Worm (Caenorhabditis elegans) whole organism, L4/young adult: ENCODE data around the gene ced-10.

Source experiments
- W03F9.2 ChIP-seq: fragments of 150-350 bp; optimal IDR thresholded peaks from 2 replicates; lab custom pipeline; 2014; ENCODE audit warnings: missing biosample characterization, missing genetic modification characterization
- dao-5 ChIP-seq: sonication (generic microtip); optimal IDR thresholded peaks from 2 replicates; lab custom pipeline; 2016; ENCODE audit warnings: missing genotype, missing genetic modification characterization, moderate library complexity, missing compliant biosample characterization
- him-1 ChIP-seq: sonication (generic microtip); optimal IDR thresholded peaks from 2 replicates; lab custom pipeline; 2016; ENCODE audit warnings: missing genotype, missing genetic modification reagents, missing genetic modification characterization, missing compliant biosample characterization

The ced-10 gene

ce11 chrIV:3501981-3502736, 7.2 kb downstream of the ced-10 start:
- no peak for TF ChIP-seq dao-5
- TF ChIP-seq W03F9.2 (tag; lab: Kevin White, UChicago) = no peak
- no peak for TF ChIP-seq him-1 (tag; lab: Kevin White, UChicago)

- TF ChIP-seq him-1 (tag; lab: Kevin White, UChicago) (no peak), dao-5 (no peak), W03F9.2 (tag; lab: Kevin White, UChicago) (no peak)
Measured at ce11 chrIV:3497909-3498308, 11.4 kb downstream of the ced-10 start, which contains the start of gene ceh-53. ceh-53 (plus strand) TSS chrIV:3498209.

ce11 chrIV:3496358-3496757, 13.0 kb downstream of the ced-10 start, which contains the start of gene C09G12.17:
C09G12.17 (minus strand) TSS chrIV:3496458.
- TF ChIP-seq him-1 (tag; lab: Kevin White, UChicago) (no peak), W03F9.2 (tag; lab: Kevin White, UChicago) (no peak), dao-5 (no peak)

- TF ChIP-seq him-1 (tag; lab: Kevin White, UChicago) = no peak
- no peak for TF ChIP-seq W03F9.2 (tag; lab: Kevin White, UChicago)
- no peak for TF ChIP-seq dao-5
Measured at ce11 chrIV:3493310-3493709, 16.0 kb downstream of the ced-10 start, which contains the start of gene srz-79. srz-79 (plus strand) TSS chrIV:3493610.

- TF ChIP-seq dao-5 (no peak), W03F9.2 (tag; lab: Kevin White, UChicago) (no peak), him-1 (tag; lab: Kevin White, UChicago) (no peak)
Measured at ce11 chrIV:3491477-3491876, 17.9 kb downstream of the ced-10 start, which contains the start of gene srz-78. srz-78 (plus strand) TSS chrIV:3491777.

ce11 chrIV:3482195-3482959, 26.9 kb downstream of the ced-10 start, which contains the start of gene srz-82:
srz-82 (plus strand) TSS chrIV:3482895.
- TF ChIP-seq dao-5 (no peak), him-1 (tag; lab: Kevin White, UChicago) (no peak), W03F9.2 (tag; lab: Kevin White, UChicago) (no peak)

ce11 chrIV:3481760-3482159, 27.6 kb downstream of the ced-10 start, which contains the start of gene srz-37:
srz-37 (minus strand) TSS chrIV:3481860.
- TF ChIP-seq him-1 (tag; lab: Kevin White, UChicago) = no peak
- TF ChIP-seq dao-5 = no peak
- no peak for TF ChIP-seq W03F9.2 (tag; lab: Kevin White, UChicago)

ce11 chrIV:3478911-3479385, 30.4 kb downstream of the ced-10 start, which contains the start of the genes srz-70 and C09G12.5:
srz-70 (minus strand) TSS chrIV:3479011.
C09G12.5 (plus strand) TSS chrIV:3479335.
- TF ChIP-seq him-1 (tag; lab: Kevin White, UChicago) (no peak), dao-5 (no peak), W03F9.2 (tag; lab: Kevin White, UChicago) (no peak)

ce11 chrIV:3477124-3477523, 32.2 kb downstream of the ced-10 start, which contains the start of gene srz-69:
srz-69 (minus strand) TSS chrIV:3477224.
- TF ChIP-seq dao-5 (no peak), him-1 (tag; lab: Kevin White, UChicago) (no peak), W03F9.2 (tag; lab: Kevin White, UChicago) (no peak)

- TF ChIP-seq dao-5 = no peak
Measured at ce11 chrIV:3469742-3470141, 39.6 kb downstream of the ced-10 start, which contains the start of gene F58E2.2. F58E2.2 (plus strand) TSS chrIV:3470042.

- TF ChIP-seq dao-5 (no peak), W03F9.2 (tag; lab: Kevin White, UChicago) (no peak), him-1 (tag; lab: Kevin White, UChicago) (no peak)
Measured at ce11 chrIV:3467751-3468150, 41.6 kb downstream of the ced-10 start.

- TF ChIP-seq W03F9.2 (tag; lab: Kevin White, UChicago) = no peak
- TF ChIP-seq dao-5 = no peak
- no peak for TF ChIP-seq him-1 (tag; lab: Kevin White, UChicago)
Measured at ce11 chrIV:3467128-3467527, 42.2 kb downstream of the ced-10 start, which contains the start of gene F58E2.3. F58E2.3 (plus strand) TSS chrIV:3467428.

- TF ChIP-seq dao-5 (no peak), him-1 (tag; lab: Kevin White, UChicago) (no peak), W03F9.2 (tag; lab: Kevin White, UChicago) (no peak)
Measured at ce11 chrIV:3463254-3463653, 46.1 kb downstream of the ced-10 start, which contains the start of gene F58E2.4. F58E2.4 (plus strand) TSS chrIV:3463387.
